Worm (Caenorhabditis elegans): ENCODE results near the gene dgn-3.

DNA sequence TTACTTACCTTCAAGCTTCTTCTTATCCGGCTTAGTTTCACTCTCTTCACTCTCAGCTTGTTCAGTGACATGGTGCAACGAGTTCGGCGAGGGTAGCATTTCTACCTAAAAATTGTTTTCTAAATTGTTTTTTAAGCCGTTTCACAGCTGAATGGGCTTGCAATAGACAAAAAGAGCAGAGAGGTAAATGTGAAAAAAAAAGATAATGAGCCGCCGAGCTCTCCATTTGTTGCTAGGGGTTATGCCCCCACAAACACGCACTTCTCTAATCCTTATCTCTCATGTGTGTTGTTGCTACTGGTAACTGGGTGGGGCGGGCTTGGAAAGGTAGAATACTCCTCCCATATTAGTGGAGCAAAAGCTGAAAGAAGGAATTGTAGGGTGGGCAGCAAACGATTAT lies 25.8 kb upstream of the dgn-3 start, which contains the start of gene C36C9.5:
- no peak for TF ChIP-seq mep-1 (tag; optimal IDR thresholded peaks at IDR 0.05)
- TF ChIP-seq nhr-237 (tag; optimal IDR thresholded peaks at IDR 0.05), result no peak
- TF ChIP-seq blmp-1 (tag; optimal IDR thresholded peaks at IDR 0.05), result no peak
- no peak for TF ChIP-seq ceh-39 (tag; optimal IDR thresholded peaks at IDR 0.05)
- no peak for TF ChIP-seq lin-13 (tag; optimal IDR thresholded peaks at IDR 0.05)
- no peak for TF ChIP-seq nhr-76 (tag; optimal IDR thresholded peaks at IDR 0.05)
- TF ChIP-seq flh-1 (GFP tag; optimal IDR thresholded peaks at IDR 0.05), result no peak
- no peak for TF ChIP-seq unc-39 (tag; optimal IDR thresholded peaks at IDR 0.05)
- no peak for TF ChIP-seq ces-1 (GFP tag; optimal IDR thresholded peaks at IDR 0.05)
- no peak for TF ChIP-seq nhr-12 (tag; optimal IDR thresholded peaks at IDR 0.05)
- no peak for TF ChIP-seq unc-62 (GFP tag; optimal IDR thresholded peaks at IDR 0.05)
- no peak for TF ChIP-seq ztf-11 (tag; optimal IDR thresholded peaks at IDR 0.05)
- no peak for TF ChIP-seq nhr-28 (tag; optimal IDR thresholded peaks at IDR 0.05)
- TF ChIP-seq pha-4 (tag; optimal IDR thresholded peaks at IDR 0.05), result no peak

Measured in whole organism, mixed stage, embryonic.